Worm (Caenorhabditis elegans): ENCODE measurements around the gene pmp-1.

The pmp-1 gene

DNA sequence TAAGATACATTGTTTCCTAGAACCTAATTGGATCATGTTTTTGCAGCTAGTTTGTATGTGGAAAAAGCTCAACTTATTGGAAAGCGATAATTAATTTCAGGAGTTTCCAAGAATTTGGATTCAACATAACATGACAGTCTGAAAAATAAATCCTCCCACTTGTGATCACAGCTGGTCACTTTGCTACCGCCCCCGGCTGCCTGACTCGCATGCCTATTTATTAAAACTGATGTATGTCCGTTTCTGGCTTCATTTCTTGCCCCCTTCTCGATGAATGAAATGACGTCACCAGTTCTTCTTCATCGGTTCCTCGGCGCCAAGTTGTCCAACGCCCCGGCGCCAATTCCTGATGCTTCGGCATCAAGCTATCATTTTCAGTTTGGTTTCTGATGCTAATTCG is 43.5 kb upstream of the pmp-1 start:
- TF ChIP-seq hlh-6 (tag; optimal IDR thresholded peaks at IDR 0.05), result no peak

DNA sequence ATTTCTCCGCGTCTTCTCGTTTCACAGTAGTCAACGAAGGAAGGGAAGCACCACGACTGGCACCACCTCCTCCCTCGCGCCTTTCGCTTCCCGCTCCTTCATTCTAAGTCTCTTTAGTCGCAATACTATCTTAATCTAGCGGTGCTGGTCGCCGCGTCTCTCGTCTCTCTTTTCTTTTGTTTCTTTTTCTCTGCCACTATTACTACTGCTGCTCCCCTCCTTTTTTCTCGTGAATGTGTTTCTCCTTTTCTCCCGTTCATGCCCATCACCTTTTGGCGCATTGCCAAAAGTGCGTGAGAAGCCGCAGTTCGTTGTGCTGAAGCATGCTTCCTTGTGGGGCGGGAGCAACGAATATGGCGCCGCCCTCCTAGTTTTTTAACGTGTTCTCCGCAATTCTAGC is 42.9 kb upstream of the pmp-1 start:
- TF ChIP-seq pag-3 (tag; optimal IDR thresholded peaks at IDR 0.05; ENCODE audit: borderline replicate concordance) (no peak), unc-42 (tag; optimal IDR thresholded peaks at IDR 0.05) (peak; percentile 16), ceh-19 (GFP tag; optimal IDR thresholded peaks at IDR 0.05) (peak; percentile 19), hlh-8 (tag; optimal IDR thresholded peaks at IDR 0.05) (no peak), unc-55 (GFP tag; optimal IDR thresholded peaks at IDR 0.05) (peak; percentile 40), syd-9 (tag; optimal IDR thresholded peaks at IDR 0.05) (peak; percentile 38), C38D4.7 (GFP tag; optimal IDR thresholded peaks at IDR 0.05) (no peak), mec-3 (tag; optimal IDR thresholded peaks at IDR 0.05; ENCODE audit: borderline replicate concordance) (no peak), lin-11 (tag; optimal IDR thresholded peaks at IDR 0.05) (no peak), lim-6 (tag; optimal IDR thresholded peaks at IDR 0.05) (no peak), K09A11.1 (tag; optimal IDR thresholded peaks at IDR 0.05; ENCODE audit: insufficient read depth) (no peak), ztf-16 (tag; optimal IDR thresholded peaks at IDR 0.05) (no peak), fkh-10 (GFP tag; optimal IDR thresholded peaks at IDR 0.05) (no peak), ceh-34 (tag; optimal IDR thresholded peaks at IDR 0.05) (peak; percentile 30), npax-4 (tag; optimal IDR thresholded peaks at IDR 0.05) (no peak), tbx-2 (tag; optimal IDR thresholded peaks at IDR 0.05) (peak; percentile 10), ceh-18 (tag; optimal IDR thresholded peaks at IDR 0.05) (peak; percentile 55), pros-1 (tag; optimal IDR thresholded peaks at IDR 0.05) (peak; percentile 1), ceh-31 (tag; optimal IDR thresholded peaks at IDR 0.05) (peak; percentile 53)

ce11 chrII:6926054-6926453 is 42.5 kb upstream of the pmp-1 start:
- peak; percentile 4 for TF ChIP-seq ceh-48 (tag; optimal IDR thresholded peaks at IDR 0.05)
- peak; percentile 48 for TF ChIP-seq ref-2 (tag; optimal IDR thresholded peaks at IDR 0.05)
- TF ChIP-seq K09A11.1 (tag; optimal IDR thresholded peaks at IDR 0.05; ENCODE audit: insufficient read depth), result no peak
- peak; percentile 98 for TF ChIP-seq madf-2 (tag; optimal IDR thresholded peaks at IDR 0.05)

ce11 chrII:6923792-6924191 is 40.2 kb upstream of the pmp-1 start:
- no peak for TF ChIP-seq pag-3 (tag; optimal IDR thresholded peaks at IDR 0.05; ENCODE audit: borderline replicate concordance)
- no peak for TF ChIP-seq pros-1 (tag; optimal IDR thresholded peaks at IDR 0.05)
- no peak for TF ChIP-seq eyg-1 (tag; optimal IDR thresholded peaks at IDR 0.05)
- no peak for TF ChIP-seq fkh-10 (GFP tag; optimal IDR thresholded peaks at IDR 0.05)
- no peak for TF ChIP-seq ceh-14 (tag; optimal IDR thresholded peaks at IDR 0.05)
- TF ChIP-seq dmd-4 (tag; optimal IDR thresholded peaks at IDR 0.05; ENCODE audit: borderline replicate concordance), result no peak
- no peak for TF ChIP-seq rnt-1 (tag; optimal IDR thresholded peaks at IDR 0.05)
- no peak for TF ChIP-seq ceh-30 (tag; optimal IDR thresholded peaks at IDR 0.05)
- TF ChIP-seq lim-6 (tag; optimal IDR thresholded peaks at IDR 0.05), result no peak
- no peak for TF ChIP-seq hlh-8 (tag; optimal IDR thresholded peaks at IDR 0.05)
- no peak for TF ChIP-seq sdc-2 (tag; optimal IDR thresholded peaks at IDR 0.05)
- no peak for TF ChIP-seq ceh-2 (tag; optimal IDR thresholded peaks at IDR 0.05)

DNA sequence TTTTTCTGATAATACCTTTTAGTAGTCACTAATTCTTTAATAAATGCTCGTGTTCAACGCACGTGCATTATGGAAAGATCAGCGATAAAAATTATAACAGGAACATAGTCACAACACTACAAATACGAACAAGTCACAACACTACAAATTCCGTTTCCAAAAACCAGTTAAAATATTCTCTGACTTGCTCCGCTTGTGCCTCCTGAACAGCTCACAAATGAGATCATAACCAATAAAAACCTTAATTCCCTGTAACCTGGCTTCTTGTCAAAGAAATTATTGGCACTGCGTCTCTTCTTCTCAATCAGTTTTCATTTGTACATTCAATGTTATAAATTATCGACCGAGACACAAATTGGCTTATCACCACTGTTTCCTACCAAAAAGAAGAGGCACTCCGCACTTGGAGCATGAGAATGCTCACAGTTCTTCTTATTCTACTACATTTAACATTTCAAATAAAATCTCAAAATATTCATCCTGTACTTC is 35.9 kb upstream of the pmp-1 start, which contains the start of gene B0252.1:
Gene B0252.1, plus strand, starts transcription at position 318 of the 489 bp plus-strand sequence.
- TF ChIP-seq fkh-6 (tag; optimal IDR thresholded peaks at IDR 0.05) (no peak), unc-86 (tag; optimal IDR thresholded peaks at IDR 0.05) (no peak), sox-4 (tag; optimal IDR thresholded peaks at IDR 0.05) (no peak), ceh-30 (tag; optimal IDR thresholded peaks at IDR 0.05) (no peak), sdc-2 (tag; optimal IDR thresholded peaks at IDR 0.05) (no peak), eyg-1 (tag; optimal IDR thresholded peaks at IDR 0.05) (no peak), ceh-2 (tag; optimal IDR thresholded peaks at IDR 0.05) (no peak), ahr-1 (tag; optimal IDR thresholded peaks at IDR 0.05) (no peak), pros-1 (tag; optimal IDR thresholded peaks at IDR 0.05) (no peak), ceh-19 (GFP tag; optimal IDR thresholded peaks at IDR 0.05) (no peak), C38D4.7 (GFP tag; optimal IDR thresholded peaks at IDR 0.05) (no peak), npax-4 (tag; optimal IDR thresholded peaks at IDR 0.05) (no peak), hlh-13 (GFP tag; optimal IDR thresholded peaks at IDR 0.05) (no peak)
